Fruit fly (Drosophila melanogaster) whole organism, wandering third instar larva: ENCODE data around the gene CG12071.
A peak's percentile ranks its signal among the peaks of the same experiment; 100 is the strongest.

Experiments used
- Abd-B ChIP-seq: fragments of >200 bp; optimal IDR thresholded peaks from 2 replicates; lab custom pipeline; 2017; ENCODE audit warnings: missing biosample characterization, missing genetic modification characterization
- CG32264 ChIP-seq: fragments of 200-800 bp; sonication (Bioruptor generic); optimal IDR thresholded peaks from 2 replicates; lab custom pipeline; 2016; ENCODE audit warnings: missing biosample characterization, missing genetic modification characterization
- CrebA ChIP-seq: fragments of 200-800 bp; sonication (Bioruptor generic); optimal IDR thresholded peaks from 2 replicates; lab custom pipeline; 2016; ENCODE audit warnings: missing biosample characterization, mild to moderate bottlenecking, missing genetic modification characterization, borderline replicate concordance
- Dfd ChIP-seq: fragments of >200 bp; optimal IDR thresholded peaks from 2 replicates; lab custom pipeline; 2017; ENCODE audit warnings: missing biosample characterization, missing genetic modification characterization
- Dif ChIP-seq: fragments of 200-275, 200-300 bp; sonication (Bioruptor generic); optimal IDR thresholded peaks from 2 replicates; lab custom pipeline; 2018; ENCODE audit warnings: missing biosample characterization, missing genetic modification characterization; ENCODE audit not compliant: partially characterized antibody
- GATAd ChIP-seq: sonication (Bioruptor generic); optimal IDR thresholded peaks from 2 replicates; lab custom pipeline; 2016; ENCODE audit warnings: missing biosample characterization, missing genetic modification characterization
- HLH106 ChIP-seq: fragments of 200-800 bp; optimal IDR thresholded peaks from 3 replicates; lab custom pipeline; 2019; ENCODE audit warnings: missing biosample characterization, mild to moderate bottlenecking, missing genetic modification characterization, moderate library complexity
- Hnf4 ChIP-seq: fragments of 200-800 bp; sonication (Bioruptor generic); optimal IDR thresholded peaks from 2 replicates; lab custom pipeline; 2016; ENCODE audit warnings: missing biosample characterization, mild to moderate bottlenecking, missing genetic modification characterization
- Hr78 ChIP-seq: fragments of >200 bp; optimal IDR thresholded peaks from 2 replicates; lab custom pipeline; 2017; ENCODE audit warnings: missing biosample characterization, missing genetic modification characterization
- Hr83 ChIP-seq: fragments of 200-300 bp; sonication (Bioruptor generic); optimal IDR thresholded peaks from 2 replicates; lab custom pipeline; 2016; ENCODE audit warnings: missing biosample characterization, mild to moderate bottlenecking, missing genetic modification characterization, moderate library complexity; ENCODE audit not compliant: poor library complexity, severe bottlenecking
- Jra ChIP-seq: sonication (Bioruptor generic); optimal IDR thresholded peaks from 2 replicates; lab custom pipeline; 2016; ENCODE audit warnings: missing biosample characterization, missing genetic modification characterization
- Mio ChIP-seq: sonication (Bioruptor generic); optimal IDR thresholded peaks from 2 replicates; lab custom pipeline; 2016; ENCODE audit warnings: missing biosample characterization, missing genetic modification characterization
- OdsH ChIP-seq: fragments of 200-800 bp; sonication (Bioruptor generic); optimal IDR thresholded peaks from 2 replicates; lab custom pipeline; 2016; ENCODE audit warnings: missing biosample characterization, mild to moderate bottlenecking, missing genetic modification characterization
- Sp1 ChIP-seq: fragments of 200-800 bp; sonication (Bioruptor generic); optimal IDR thresholded peaks from 3 replicates; lab custom pipeline; 2019; ENCODE audit warnings: missing biosample characterization, mild to moderate bottlenecking, missing genetic modification characterization, moderate library complexity
- Vsx2 ChIP-seq: fragments of 200-300, 225-300 bp; sonication (Bioruptor generic); optimal IDR thresholded peaks from 2 replicates; lab custom pipeline; 2018; ENCODE audit warnings: missing biosample characterization, missing genetic modification characterization; ENCODE audit not compliant: partially characterized antibody
- br ChIP-seq: fragments of 200-800 bp; sonication (Bioruptor generic); optimal IDR thresholded peaks from 2 replicates; lab custom pipeline; 2016; ENCODE audit warnings: missing biosample characterization, missing genetic modification characterization
- dl ChIP-seq, 2 experiments: fragments of 175-275, 200-275 bp in 1 of 2; fragments of 200-275 bp in 1 of 2; sonication (Bioruptor generic); optimal IDR thresholded peaks; lab custom pipeline; 2018; ENCODE audit warnings: mild to moderate bottlenecking in 2 of 2, missing biosample characterization in 2 of 2, missing genetic modification characterization in 2 of 2, moderate library complexity in 2 of 2; ENCODE audit not compliant: partially characterized antibody in 2 of 2, insufficient read depth in 1 of 2
- dmrt93B ChIP-seq: fragments of 200-800 bp; sonication (Bioruptor generic); optimal IDR thresholded peaks from 2 replicates; lab custom pipeline; 2018; ENCODE audit warnings: missing biosample characterization, mild to moderate bottlenecking, missing genetic modification characterization
- dsf ChIP-seq: sonication (Bioruptor generic); optimal IDR thresholded peaks from 2 replicates; lab custom pipeline; 2016; ENCODE audit warnings: missing biosample characterization, missing genetic modification characterization, borderline replicate concordance
- ey ChIP-seq: fragments of 200-800 bp; sonication (Bioruptor generic); optimal IDR thresholded peaks from 2 replicates; lab custom pipeline; 2016; ENCODE audit warnings: missing biosample characterization, missing genetic modification characterization
- foxo ChIP-seq, 2 experiments: fragments of 200-800 bp; sonication (Bioruptor generic); optimal IDR thresholded peaks; 2 replicates in 1 of 2; 3 replicates in 1 of 2; lab custom pipeline; 2016 to 2017; ENCODE audit warnings: missing biosample characterization in 2 of 2, missing genetic modification characterization in 2 of 2
- fru ChIP-seq: fragments of 200-800 bp; sonication (Bioruptor generic); optimal IDR thresholded peaks from 3 replicates; lab custom pipeline; 2016; ENCODE audit warnings: missing biosample characterization, mild to moderate bottlenecking, missing genetic modification characterization
- h ChIP-seq: fragments of 200-800 bp; sonication (Bioruptor generic); optimal IDR thresholded peaks from 3 replicates; lab custom pipeline; 2016; ENCODE audit warnings: missing biosample characterization, mild to moderate bottlenecking, missing genetic modification characterization
- jim ChIP-seq: fragments of 175-275, 200-325 bp; sonication (Bioruptor generic); optimal IDR thresholded peaks from 2 replicates; lab custom pipeline; 2016; ENCODE audit warnings: missing biosample characterization, mild to moderate bottlenecking, missing genetic modification characterization
- lola ChIP-seq: fragments of >200 bp; optimal IDR thresholded peaks from 2 replicates; lab custom pipeline; 2017; ENCODE audit warnings: missing biosample characterization, missing genetic modification characterization
- pan ChIP-seq: fragments of >200 bp; optimal IDR thresholded peaks from 2 replicates; lab custom pipeline; 2017
- psq ChIP-seq: fragments of 200-800 bp; sonication (Bioruptor generic); optimal IDR thresholded peaks from 3 replicates; lab custom pipeline; 2017; ENCODE audit warnings: missing biosample characterization, mild to moderate bottlenecking, missing genetic modification characterization, moderate library complexity
- rgr ChIP-seq: fragments of 200-800 bp; sonication (Bioruptor generic); optimal IDR thresholded peaks from 3 replicates; lab custom pipeline; 2016; ENCODE audit warnings: missing biosample characterization, mild to moderate bottlenecking, missing genetic modification characterization
- sage ChIP-seq: fragments of 200-800 bp; sonication (Bioruptor generic); optimal IDR thresholded peaks from 2 replicates; lab custom pipeline; 2016; ENCODE audit warnings: missing biosample characterization, mild to moderate bottlenecking, missing genetic modification characterization
- sv ChIP-seq: fragments of 200-800 bp; sonication (Bioruptor generic); optimal IDR thresholded peaks from 3 replicates; lab custom pipeline; 2016; ENCODE audit warnings: missing biosample characterization, missing genetic modification characterization
- tai ChIP-seq: sonication (Bioruptor generic); optimal IDR thresholded peaks from 2 replicates; lab custom pipeline; 2016; ENCODE audit warnings: missing biosample characterization, missing genetic modification characterization
- usp ChIP-seq: fragments of >200 bp; optimal IDR thresholded peaks from 2 replicates; lab custom pipeline; 2017; ENCODE audit warnings: missing biosample characterization, missing genetic modification characterization
- woc ChIP-seq: sonication (Bioruptor generic); optimal IDR thresholded peaks from 2 replicates; lab custom pipeline; 2016; ENCODE audit warnings: missing biosample characterization, mild to moderate bottlenecking, missing genetic modification characterization

Gene CG12071

DNA sequence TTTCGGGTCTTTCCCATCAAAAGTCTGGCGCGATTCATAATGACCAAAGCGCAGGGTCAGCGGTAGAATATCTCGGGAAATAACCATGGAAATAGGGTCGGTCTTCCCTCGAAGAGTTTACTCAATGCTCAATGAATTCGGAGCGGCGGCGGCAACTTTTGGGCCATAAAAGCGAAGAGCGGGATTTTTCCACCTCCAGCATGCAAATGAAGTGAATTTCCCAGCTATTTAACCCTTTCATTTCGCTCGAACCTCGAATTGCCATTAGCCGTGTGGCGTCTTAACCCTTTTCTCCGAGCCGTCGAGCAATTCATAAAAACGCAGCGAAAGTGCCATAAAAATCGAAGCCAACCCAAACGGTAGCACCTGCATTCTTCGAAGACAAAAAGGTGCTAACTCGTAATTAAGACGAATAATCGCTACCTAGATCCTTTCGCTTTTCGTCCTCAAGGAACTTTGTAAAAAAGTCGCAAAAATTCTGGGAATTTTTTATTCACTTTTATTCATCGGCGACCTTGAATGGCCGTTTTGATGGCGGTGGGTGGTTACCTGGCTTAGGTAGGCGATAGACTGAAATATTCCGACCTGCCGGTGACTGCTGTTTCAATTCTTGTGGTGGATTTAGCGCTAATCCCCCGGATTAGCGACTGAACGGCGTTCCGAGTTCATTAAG is 31.2 kb downstream of the CG12071 start:
- TF ChIP-seq foxo (GFP tag; optimal IDR thresholded peaks at IDR 0.05; lab: Kevin White, UChicago) (no peak), br (GFP tag; lab: Kevin White, UChicago) (no peak), ey (no peak), Abd-B (GFP tag; lab: Kevin White, UChicago) (no peak)

DNA sequence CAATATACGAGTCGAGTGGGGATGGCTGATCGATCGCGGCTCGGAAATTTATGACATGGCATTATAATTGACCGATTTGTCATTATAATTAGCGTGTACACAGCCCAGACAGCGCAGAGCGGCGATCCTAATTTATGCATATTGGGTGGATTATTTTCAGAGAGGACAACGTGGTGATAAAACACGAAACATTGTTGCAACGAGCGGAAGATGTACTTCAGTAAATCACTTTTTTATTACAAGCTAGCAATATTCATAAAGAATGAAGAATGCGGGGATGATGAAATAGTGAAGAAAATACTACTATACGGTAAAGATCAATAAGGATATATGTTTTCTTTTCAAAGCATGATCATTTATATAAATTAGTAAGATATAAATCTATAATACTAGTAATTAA is 36.4 kb downstream of the CG12071 start:
- no peak for TF ChIP-seq GATAd (GFP tag; lab: Kevin White, UChicago)
- no peak for TF ChIP-seq tai
- TF ChIP-seq Hnf4 (GFP tag; lab: Kevin White, UChicago): no peak
- no peak for TF ChIP-seq fru (GFP tag; lab: Kevin White, UChicago)
- TF ChIP-seq dsf (GFP tag; lab: Kevin White, UChicago): no peak
- TF ChIP-seq woc: no peak
- no peak for TF ChIP-seq Jra
- TF ChIP-seq psq (GFP tag; lab: Kevin White, UChicago): no peak
- TF ChIP-seq Abd-B (GFP tag; lab: Kevin White, UChicago): no peak
- TF ChIP-seq usp: no peak
- no peak for TF ChIP-seq dl (GFP tag; optimal IDR thresholded peaks at IDR 0.05; lab: Kevin White, UChicago; ENCODE audit: insufficient read depth in 1 of 2, partially characterized antibody in 2 of 2)

DNA sequence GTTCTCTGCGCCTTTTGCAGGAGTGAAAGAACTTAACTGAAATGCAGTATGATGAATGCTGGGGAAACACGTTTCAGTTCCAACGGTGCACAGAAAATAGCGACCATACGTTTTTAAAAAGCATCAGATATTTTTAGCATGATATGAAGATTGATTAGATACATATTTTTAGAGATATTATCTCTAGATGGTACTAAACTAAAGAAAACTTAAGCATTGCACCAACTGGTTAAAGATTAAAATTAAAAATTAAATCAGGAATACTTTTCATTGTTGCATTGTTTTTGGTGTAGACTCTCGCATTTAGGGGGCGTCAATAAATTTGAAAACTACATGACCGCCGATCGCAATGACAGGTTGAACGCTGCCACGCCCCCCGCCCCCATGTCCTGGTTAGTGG is 37.1 kb downstream of the CG12071 start:
- TF ChIP-seq ey (peak; percentile 5), foxo (GFP tag; optimal IDR thresholded peaks at IDR 0.05; lab: Kevin White, UChicago) (peak in 1 of 2 experiments; percentile 16), Abd-B (GFP tag; lab: Kevin White, UChicago) (no peak), Dfd (no peak), dl (GFP tag; optimal IDR thresholded peaks at IDR 0.05; lab: Kevin White, UChicago; ENCODE audit: insufficient read depth in 1 of 2, partially characterized antibody in 2 of 2) (no peak), fru (GFP tag; lab: Kevin White, UChicago) (peak; percentile 45), tai (no peak), dmrt93B (GFP tag; lab: Kevin White, UChicago) (no peak), rgr (no peak), HLH106 (tag; lab: Kevin White, UChicago) (peak; percentile 36), usp (no peak)

DNA sequence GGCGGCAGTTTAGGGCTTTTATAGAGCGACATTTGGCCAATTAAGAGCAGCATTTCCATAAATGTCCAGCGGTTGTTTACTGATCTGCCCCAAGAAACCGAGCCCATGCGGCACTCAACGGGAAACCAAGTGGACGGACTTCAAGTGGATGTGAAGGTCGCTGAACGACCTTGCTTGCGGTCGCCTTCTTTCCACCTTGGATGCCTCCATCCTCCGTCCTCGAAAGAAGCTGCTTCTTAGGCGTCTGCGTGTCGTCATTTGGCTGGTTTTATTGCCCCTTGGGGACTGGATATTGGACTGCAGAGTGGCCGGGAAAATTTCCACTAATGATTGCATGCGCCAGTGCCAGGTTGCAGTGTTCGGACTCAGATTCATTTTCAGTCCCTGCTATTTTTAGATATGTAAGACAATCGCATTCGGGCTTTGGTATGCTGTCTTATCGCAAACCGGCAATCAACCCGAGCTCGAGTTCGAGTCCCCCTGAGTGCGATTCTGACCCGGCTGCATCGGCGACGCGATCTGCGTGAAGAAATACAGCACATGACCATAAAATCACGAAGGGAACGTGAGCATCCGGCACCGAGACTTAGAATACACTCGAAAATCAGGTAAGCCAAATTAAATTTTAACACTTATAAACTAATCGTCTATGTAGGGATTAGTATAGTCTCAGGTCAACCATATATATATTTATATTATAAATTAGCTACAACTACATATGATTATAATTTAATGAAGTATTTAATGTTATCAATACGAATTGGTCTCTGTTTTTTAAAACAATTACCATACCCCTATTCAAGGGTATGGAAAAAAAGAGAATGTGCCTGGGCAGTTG is 38.0 kb downstream of the CG12071 start:
- TF ChIP-seq Mio (GFP tag; lab: Kevin White, UChicago) (no peak), Sp1 (GFP tag; lab: Kevin White, UChicago) (peak; percentile 70), psq (GFP tag; lab: Kevin White, UChicago) (peak; percentile 66), dl (GFP tag; optimal IDR thresholded peaks at IDR 0.05; lab: Kevin White, UChicago; ENCODE audit: insufficient read depth in 1 of 2, partially characterized antibody in 2 of 2) (no peak), HLH106 (tag; lab: Kevin White, UChicago) (peak; percentile 65), br (GFP tag; lab: Kevin White, UChicago) (peak; percentile 15), sv (GFP tag; lab: Kevin White, UChicago) (no peak), lola (no peak), OdsH (GFP tag; lab: Kevin White, UChicago) (peak; percentile 48), fru (GFP tag; lab: Kevin White, UChicago) (peak; percentile 21), dsf (GFP tag; lab: Kevin White, UChicago) (no peak), dmrt93B (GFP tag; lab: Kevin White, UChicago) (peak; percentile 5), woc (peak; percentile 38), foxo (GFP tag; optimal IDR thresholded peaks at IDR 0.05; lab: Kevin White, UChicago) (peak in 1 of 2 experiments; percentile 53), rgr (peak; percentile 37)

DNA sequence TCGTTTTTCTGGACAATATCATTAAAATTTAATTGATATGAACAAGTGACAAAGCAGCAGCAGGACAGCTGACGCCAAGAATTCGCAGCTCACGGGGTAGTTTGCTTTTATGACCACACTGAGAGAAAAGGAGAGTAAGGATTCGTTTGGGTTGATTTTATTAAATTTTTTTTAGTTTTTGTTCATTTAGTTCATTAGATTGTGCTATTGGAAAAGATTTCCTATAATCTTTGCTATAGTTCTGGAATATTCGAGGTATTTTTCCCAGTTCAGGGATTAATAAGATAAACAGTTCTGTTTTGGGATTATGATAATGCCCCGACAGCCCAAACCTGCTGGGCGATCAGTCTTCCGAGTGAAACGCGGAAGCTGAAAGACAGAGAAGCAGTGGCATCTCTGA is 38.6 kb downstream of the CG12071 start:
- TF ChIP-seq CG32264 (GFP tag; lab: Kevin White, UChicago) (no peak), foxo (GFP tag; optimal IDR thresholded peaks at IDR 0.05; lab: Kevin White, UChicago) (peak in 1 of 2 experiments; percentile 51), psq (GFP tag; lab: Kevin White, UChicago) (no peak), fru (GFP tag; lab: Kevin White, UChicago) (peak; percentile 14), br (GFP tag; lab: Kevin White, UChicago) (peak; percentile 7), HLH106 (tag; lab: Kevin White, UChicago) (peak; percentile 44), lola (no peak), Dif (GFP tag; lab: Kevin White, UChicago) (no peak), ey (peak; percentile 46), Jra (no peak), h (peak; percentile 58), Abd-B (GFP tag; lab: Kevin White, UChicago) (no peak), CrebA (no peak), Hr78 (GFP tag; lab: Kevin White, UChicago) (no peak), dmrt93B (GFP tag; lab: Kevin White, UChicago) (peak; percentile 29), dl (GFP tag; optimal IDR thresholded peaks at IDR 0.05; lab: Kevin White, UChicago; ENCODE audit: insufficient read depth in 1 of 2, partially characterized antibody in 2 of 2) (no peak), rgr (no peak), Hnf4 (GFP tag; lab: Kevin White, UChicago) (no peak), Vsx2 (GFP tag; lab: Kevin White, UChicago) (no peak), usp (no peak), OdsH (GFP tag; lab: Kevin White, UChicago) (peak; percentile 3), Sp1 (GFP tag; lab: Kevin White, UChicago) (peak; percentile 30), Mio (GFP tag; lab: Kevin White, UChicago) (no peak), Dfd (no peak), sage (GFP tag; lab: Kevin White, UChicago) (no peak), sv (GFP tag; lab: Kevin White, UChicago) (no peak), jim (GFP tag; lab: Kevin White, UChicago) (no peak), Hr83 (no peak), GATAd (GFP tag; lab: Kevin White, UChicago) (no peak), pan (lab: Kevin White, UChicago) (no peak)
